Worm (Caenorhabditis elegans) whole organism, young adult: Measurements from ENCODE around the gene trpp-9.
A peak's percentile ranks its signal among the peaks of the same experiment; 100 is the strongest.

Source experiments
- B0261.1 ChIP-seq: sonication (generic microtip); optimal IDR thresholded peaks from 2 replicates; lab custom pipeline; 2016; ENCODE audit warnings: mild to moderate bottlenecking, missing genetic modification characterization, moderate library complexity, missing compliant biosample characterization
- D2030.7 ChIP-seq: fragments of 200-800 bp; sonication (Bioruptor generic); IDR thresholded peaks from 2 replicates; pipeline ENCODE4 v1.3.6; 2022; ENCODE audit warnings: missing genetic modification reagents, missing genetic modification characterization, missing compliant biosample characterization
- F22D6.2 ChIP-seq: sonication (generic microtip); optimal IDR thresholded peaks from 2 replicates; lab custom pipeline; 2016; ENCODE audit warnings: mild to moderate bottlenecking, missing genetic modification characterization, missing compliant biosample characterization
- F23B12.7 ChIP-seq: sonication (generic microtip); optimal IDR thresholded peaks from 2 replicates; lab custom pipeline; 2017; ENCODE audit warnings: missing genetic modification characterization, mild to moderate bottlenecking, missing compliant biosample characterization, antibody characterized with exemption, moderate library complexity; ENCODE audit not compliant: insufficient read depth
- F33H1.4 ChIP-seq: fragments of 200-800 bp; sonication (Bioruptor generic); IDR thresholded peaks from 2 replicates; pipeline ENCODE4 v1.3.6; 2022; ENCODE audit warnings: missing genetic modification reagents, missing genetic modification characterization, missing compliant biosample characterization
- F39B2.1 ChIP-seq: fragments of 200-800 bp; sonication (Bioruptor generic); IDR thresholded peaks from 2 replicates; pipeline ENCODE4 v1.3.6; 2022; ENCODE audit warnings: missing genetic modification reagents, missing genetic modification characterization, missing compliant biosample characterization
- F55B11.4 ChIP-seq: sonication (generic microtip); optimal IDR thresholded peaks from 2 replicates; lab custom pipeline; 2016; ENCODE audit warnings: missing compliant biosample characterization, missing genetic modification characterization, borderline replicate concordance; ENCODE audit not compliant: insufficient read depth
- F57C9.4 ChIP-seq: sonication (generic microtip); optimal IDR thresholded peaks from 2 replicates; lab custom pipeline; 2017; ENCODE audit warnings: mild to moderate bottlenecking, missing genetic modification characterization, missing compliant biosample characterization
- T26A5.8 ChIP-seq: sonication (generic microtip); optimal IDR thresholded peaks from 2 replicates; lab custom pipeline; 2016; ENCODE audit warnings: missing genetic modification characterization, missing compliant biosample characterization
- Y53F4B.3 ChIP-seq: fragments of 200-800 bp; sonication (Bioruptor generic); IDR thresholded peaks from 2 replicates; pipeline ENCODE4 v1.3.6; 2022; ENCODE audit warnings: missing genetic modification reagents, missing genetic modification characterization, missing compliant biosample characterization
- ZK185.1 ChIP-seq: sonication (generic microtip); optimal IDR thresholded peaks from 2 replicates; lab custom pipeline; 2016; ENCODE audit warnings: mild to moderate bottlenecking, missing genetic modification characterization, missing compliant biosample characterization; ENCODE audit not compliant: poor library complexity, severe bottlenecking
- ama-1 ChIP-seq, 3 experiments: fragments of 150-350 bp in 1 of 3; sonication (generic microtip) in 2 of 3; optimal IDR thresholded peaks; 2 replicates each; lab custom pipeline; 2014 to 2018; ENCODE audit warnings: missing biosample characterization in 2 of 3, missing genetic modification characterization in 2 of 3, missing genetic modification reagents in 2 of 3
- aptf-3 ChIP-seq: fragments of 200-800 bp; sonication (Bioruptor generic); IDR thresholded peaks from 2 replicates; pipeline ENCODE4 v1.3.6; 2022; ENCODE audit warnings: missing genetic modification characterization, missing compliant biosample characterization
- atf-7 ChIP-seq: sonication (generic microtip); optimal IDR thresholded peaks from 2 replicates; lab custom pipeline; 2017; ENCODE audit warnings: mild to moderate bottlenecking, missing genetic modification characterization, missing compliant biosample characterization
- attf-5 ChIP-seq: fragments of 200-800 bp; sonication (Bioruptor generic); optimal IDR thresholded peaks from 2 replicates; lab custom pipeline; 2018; ENCODE audit warnings: mild to moderate bottlenecking, missing genetic modification characterization, missing compliant biosample characterization
- attf-6 ChIP-seq: fragments of 200-800 bp; sonication (Bioruptor generic); IDR thresholded peaks from 2 replicates; pipeline ENCODE4 v1.3.6; 2022; ENCODE audit warnings: missing genetic modification reagents, missing genetic modification characterization, missing compliant biosample characterization
- bed-2 ChIP-seq: fragments of 200-800 bp; sonication (Bioruptor generic); IDR thresholded peaks from 2 replicates; pipeline ENCODE4 v1.3.6; 2022; ENCODE audit warnings: missing genetic modification reagents, missing genetic modification characterization, missing compliant biosample characterization
- cebp-1 ChIP-seq, 2 experiments: fragments of 200-800 bp in 1 of 2; sonication (Bioruptor generic) in 1 of 2; sonication (generic microtip) in 1 of 2; IDR thresholded peaks in 1 of 2; optimal IDR thresholded peaks in 1 of 2; 2 replicates each; pipeline versions ENCODE4 v1.3.6 to Lab custom; 2017 to 2022; ENCODE audit warnings: missing compliant biosample characterization in 2 of 2, missing genetic modification characterization in 2 of 2, mild to moderate bottlenecking in 1 of 2, missing genetic modification reagents in 1 of 2, moderate library complexity in 1 of 2
- ceh-27 ChIP-seq: fragments of 200-800 bp; sonication (Bioruptor generic); optimal IDR thresholded peaks from 2 replicates; lab custom pipeline; 2018; ENCODE audit warnings: mild to moderate bottlenecking, missing genetic modification characterization, moderate library complexity, missing compliant biosample characterization
- ceh-40 ChIP-seq: fragments of 200-800 bp; sonication (Bioruptor generic); IDR thresholded peaks from 2 replicates; pipeline ENCODE4 v1.3.6; 2022; ENCODE audit warnings: missing genetic modification characterization, missing compliant biosample characterization
- ceh-58 ChIP-seq: fragments of 200-800 bp; sonication (Bioruptor generic); IDR thresholded peaks from 2 replicates; pipeline ENCODE4 v1.3.6; 2022; ENCODE audit warnings: missing genetic modification characterization, missing compliant biosample characterization
- ceh-79 ChIP-seq: sonication (generic microtip); optimal IDR thresholded peaks from 2 replicates; lab custom pipeline; 2017; ENCODE audit warnings: mild to moderate bottlenecking, missing genetic modification characterization, missing compliant biosample characterization
- chd-7 ChIP-seq: sonication (generic microtip); optimal IDR thresholded peaks from 2 replicates; lab custom pipeline; 2016; ENCODE audit warnings: mild to moderate bottlenecking, missing genetic modification characterization, moderate library complexity, missing compliant biosample characterization
- die-1 ChIP-seq: sonication (generic microtip); optimal IDR thresholded peaks from 2 replicates; lab custom pipeline; 2016; ENCODE audit warnings: missing genotype, mild to moderate bottlenecking, missing genetic modification characterization, missing compliant biosample characterization
- dox-1 ChIP-seq: fragments of 200-800 bp; sonication (Bioruptor generic); IDR thresholded peaks from 2 replicates; pipeline ENCODE4 v1.3.6; 2022; ENCODE audit warnings: missing genetic modification reagents, missing genetic modification characterization, missing compliant biosample characterization
- dpff-1 ChIP-seq: sonication (generic microtip); optimal IDR thresholded peaks from 2 replicates; lab custom pipeline; 2017; ENCODE audit warnings: mild to moderate bottlenecking, missing genetic modification characterization, missing compliant biosample characterization
- gei-17 ChIP-seq: fragments of 200-800 bp; sonication (Bioruptor generic); optimal IDR thresholded peaks from 2 replicates; lab custom pipeline; 2018; ENCODE audit warnings: mild to moderate bottlenecking, missing genetic modification characterization, missing compliant biosample characterization
- lag-1 ChIP-seq: fragments of 200-800 bp; sonication (Bioruptor generic); IDR thresholded peaks from 2 replicates; pipeline ENCODE4 v1.3.6; 2022; ENCODE audit warnings: missing genetic modification reagents, missing genetic modification characterization, missing compliant biosample characterization
- let-607 ChIP-seq, 2 experiments: fragments of 200-800 bp in 1 of 2; sonication (Bioruptor generic) in 1 of 2; sonication (generic microtip) in 1 of 2; optimal IDR thresholded peaks; 2 replicates each; lab custom pipeline; 2016 to 2018; ENCODE audit warnings: mild to moderate bottlenecking in 2 of 2, missing compliant biosample characterization in 2 of 2, missing genetic modification characterization in 2 of 2, moderate library complexity in 2 of 2, missing genotype in 1 of 2
- lin-40 ChIP-seq: sonication (generic microtip); optimal IDR thresholded peaks from 2 replicates; lab custom pipeline; 2016; ENCODE audit warnings: missing genetic modification characterization, mild to moderate bottlenecking, missing compliant biosample characterization, missing genotype, missing genetic modification reagents
- lir-1 ChIP-seq: fragments of 200-800 bp; sonication (Bioruptor generic); conservative IDR thresholded peaks from 2 replicates; pipeline ENCODE4 v1.3.6; 2022; ENCODE audit warnings: missing genetic modification reagents, missing genetic modification characterization, missing compliant biosample characterization
- lsy-27 ChIP-seq: sonication (generic microtip); optimal IDR thresholded peaks from 2 replicates; lab custom pipeline; 2017; ENCODE audit warnings: missing genetic modification characterization, mild to moderate bottlenecking, missing compliant biosample characterization, antibody characterized with exemption, missing genotype, borderline replicate concordance; ENCODE audit not compliant: insufficient read depth
- nhr-120 ChIP-seq: fragments of 200-800 bp; sonication (Bioruptor generic); IDR thresholded peaks from 2 replicates; pipeline ENCODE4 v1.3.6; 2022; ENCODE audit warnings: missing genetic modification characterization, missing compliant biosample characterization
- nhr-80 ChIP-seq: sonication (generic microtip); optimal IDR thresholded peaks from 2 replicates; lab custom pipeline; 2016; ENCODE audit warnings: missing genetic modification characterization, missing compliant biosample characterization
- pha-4 ChIP-seq: fragments of 150-350 bp; sonication (generic microtip); optimal IDR thresholded peaks from 2 replicates; lab custom pipeline; 2014; ENCODE audit warnings: missing biosample characterization, missing genetic modification reagents, missing genetic modification characterization
- rpc-1 ChIP-seq, 2 experiments: fragments of 150-350 bp in 1 of 2; sonication (generic microtip) in 1 of 2; optimal IDR thresholded peaks; 2 replicates each; lab custom pipeline; 2014 to 2018; ENCODE audit warnings: missing biosample characterization in 1 of 2, missing genetic modification characterization in 1 of 2, missing genetic modification reagents in 1 of 2, missing genotype in 1 of 2
- sdz-38 ChIP-seq: sonication (generic microtip); optimal IDR thresholded peaks from 2 replicates; lab custom pipeline; 2016; ENCODE audit warnings: missing genotype, missing genetic modification characterization, missing compliant biosample characterization
- snpc-3.4 ChIP-seq: sonication (generic microtip); optimal IDR thresholded peaks from 2 replicates; lab custom pipeline; 2017; ENCODE audit warnings: missing genetic modification characterization, mild to moderate bottlenecking, missing compliant biosample characterization, antibody characterized with exemption, moderate library complexity, missing genotype, missing genetic modification reagents
- snpc-4 ChIP-seq, 5 experiments: fragments of 150-350 bp in 1 of 5; sonication (generic microtip) in 4 of 5; optimal IDR thresholded peaks; 2 replicates each; lab custom pipeline; 2014 to 2018; ENCODE audit warnings: missing genetic modification characterization in 5 of 5, missing biosample characterization in 3 of 5, antibody characterized with exemption in 2 of 5, mild to moderate bottlenecking in 2 of 5, missing compliant biosample characterization in 2 of 5, missing genotype in 2 of 5, moderate library complexity in 2 of 5, missing genetic modification reagents in 1 of 5
- sptf-2 ChIP-seq: fragments of 200-800 bp; sonication (Bioruptor generic); optimal IDR thresholded peaks from 2 replicates; lab custom pipeline; 2018; ENCODE audit warnings: mild to moderate bottlenecking, missing genetic modification characterization, missing compliant biosample characterization
- tbx-9 ChIP-seq: sonication (generic microtip); optimal IDR thresholded peaks from 2 replicates; lab custom pipeline; 2016; ENCODE audit warnings: borderline replicate concordance, missing genetic modification characterization, inconsistent platforms, missing compliant biosample characterization
- xnd-1 ChIP-seq: sonication (generic microtip); optimal IDR thresholded peaks from 2 replicates; lab custom pipeline; 2016; ENCODE audit warnings: missing genotype, missing genetic modification reagents, missing genetic modification characterization, missing compliant biosample characterization
- zfh-2 ChIP-seq: fragments of 200-800 bp; sonication (Bioruptor generic); conservative IDR thresholded peaks from 2 replicates; pipeline ENCODE4 v1.3.6; 2022; ENCODE audit warnings: missing genetic modification reagents, missing genetic modification characterization, missing compliant biosample characterization
- ztf-22 ChIP-seq: fragments of 200-800 bp; sonication (Bioruptor generic); optimal IDR thresholded peaks from 2 replicates; lab custom pipeline; 2018; ENCODE audit warnings: mild to moderate bottlenecking, missing genetic modification characterization, moderate library complexity, missing compliant biosample characterization
- ztf-28 ChIP-seq: fragments of 200-800 bp; sonication (Bioruptor generic); IDR thresholded peaks from 2 replicates; pipeline ENCODE4 v1.3.6; 2022; ENCODE audit warnings: missing genetic modification reagents, missing genetic modification characterization, missing compliant biosample characterization
- ztf-3 ChIP-seq: fragments of 200-800 bp; sonication (Bioruptor generic); optimal IDR thresholded peaks from 2 replicates; lab custom pipeline; 2018; ENCODE audit warnings: mild to moderate bottlenecking, missing genetic modification characterization, missing compliant biosample characterization

Gene trpp-9

DNA sequence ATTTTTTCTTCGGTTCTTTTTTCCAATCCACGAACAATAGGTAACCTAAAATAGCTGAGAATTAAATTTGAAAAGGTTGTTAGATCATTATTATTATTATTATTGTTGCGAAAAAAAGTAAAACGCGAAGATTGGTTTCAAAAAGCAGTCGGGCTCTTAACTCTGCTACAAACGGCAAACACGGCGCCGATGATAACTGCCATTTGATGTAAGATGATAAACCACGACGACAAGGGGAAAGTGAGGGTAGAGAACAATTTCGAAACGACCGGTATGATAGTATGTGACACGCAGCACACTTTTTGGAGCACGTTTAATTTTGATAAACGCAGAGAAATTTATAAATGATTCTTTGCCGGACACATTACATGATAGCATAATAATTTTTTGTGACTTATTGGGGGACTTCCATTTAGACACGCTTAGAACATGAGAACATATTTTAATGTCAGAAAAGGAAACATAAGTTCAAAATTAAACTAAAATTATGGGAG, 44.7 kb upstream of the trpp-9 start, which contains the start of gene hpo-34:
TSS of gene hpo-34 (minus strand) at position 51 of the 494 bp plus-strand sequence.
- TF ChIP-seq lin-40 (tag; lab: Kevin White, UChicago) (no peak), ztf-22 (GFP tag; lab: Kevin White, UChicago) (no peak), chd-7 (tag; lab: Kevin White, UChicago) (no peak), zfh-2 (no peak), tbx-9 (tag; lab: Kevin White, UChicago) (no peak), ama-1 (optimal IDR thresholded peaks at IDR 0.05; lab: Kevin White, UChicago) (no peak), ama-1 (GFP tag; optimal IDR thresholded peaks at IDR 0.05; lab: Kevin White, UChicago) (no peak), F23B12.7 (tag; lab: Kevin White, UChicago) (no peak), F55B11.4 (tag; lab: Kevin White, UChicago) (no peak), F22D6.2 (tag; lab: Kevin White, UChicago) (no peak), bed-2 (GFP tag; lab: Robert Waterston, UW) (no peak), ceh-58 (GFP tag; lab: Robert Waterston, UW) (no peak), ceh-27 (GFP tag; lab: Kevin White, UChicago) (no peak), F39B2.1 (no peak), F33H1.4 (GFP tag; lab: Robert Waterston, UW) (no peak), sptf-2 (no peak), T26A5.8 (tag; lab: Kevin White, UChicago) (no peak), nhr-80 (peak; percentile 98), ztf-3 (GFP tag; lab: Kevin White, UChicago) (no peak), ceh-79 (tag; lab: Kevin White, UChicago) (no peak), F57C9.4 (tag; lab: Kevin White, UChicago) (no peak), cebp-1 (GFP tag; IDR thresholded peaks at IDR 0.05; lab: Robert Waterston, UW) (no peak; the same call in 1 of the 2 replicates), cebp-1 (tag; optimal IDR thresholded peaks at IDR 0.05; lab: Kevin White, UChicago) (peak; percentile 69), lag-1 (GFP tag; lab: Robert Waterston, UW) (no peak), die-1 (tag; lab: Kevin White, UChicago) (no peak), ZK185.1 (tag; lab: Kevin White, UChicago) (no peak), atf-7 (peak; percentile 41), rpc-1 (optimal IDR thresholded peaks at IDR 0.05; lab: Kevin White, UChicago) (no peak), rpc-1 (tag; optimal IDR thresholded peaks at IDR 0.05; lab: Kevin White, UChicago) (no peak), ztf-28 (GFP tag; lab: Robert Waterston, UW) (no peak), attf-5 (GFP tag; lab: Kevin White, UChicago) (no peak), xnd-1 (no peak), dox-1 (GFP tag; lab: Robert Waterston, UW) (peak; percentile 60), D2030.7 (no peak), snpc-4 (GFP tag; optimal IDR thresholded peaks at IDR 0.05; lab: Kevin White, UChicago) (no peak), snpc-4 (tag; optimal IDR thresholded peaks at IDR 0.05; lab: Kevin White, UChicago) (peak in 1 of 4 experiments; percentile 25), B0261.1 (tag; lab: Kevin White, UChicago) (no peak), gei-17 (GFP tag; lab: Kevin White, UChicago) (no peak), lir-1 (GFP tag; lab: Robert Waterston, UW) (no peak), attf-6 (no peak), let-607 (tag; optimal IDR thresholded peaks at IDR 0.05; lab: Kevin White, UChicago) (peak; percentile 62 to 80), ceh-40 (GFP tag; lab: Robert Waterston, UW) (no peak), aptf-3 (GFP tag; lab: Robert Waterston, UW) (no peak), Y53F4B.3 (GFP tag; lab: Robert Waterston, UW) (no peak), pha-4 (no peak), nhr-120 (GFP tag; lab: Robert Waterston, UW) (no peak), sdz-38 (tag; lab: Kevin White, UChicago) (no peak), dpff-1 (tag; lab: Kevin White, UChicago) (no peak), lsy-27 (tag; lab: Kevin White, UChicago) (no peak), snpc-3.4 (tag; lab: Kevin White, UChicago) (no peak)
